Worm (Caenorhabditis elegans) whole organism, late embryonic: Measurements from ENCODE around the gene F17C8.3.

Experiments
- C08G9.2 ChIP-seq: sonication (generic microtip); optimal IDR thresholded peaks from 2 replicates; lab custom pipeline; 2016; ENCODE audit warnings: mild to moderate bottlenecking, missing genetic modification characterization, moderate library complexity, missing compliant biosample characterization
- C38D4.7 ChIP-seq: fragments of 200-800 bp; sonication (Bioruptor generic); optimal IDR thresholded peaks from 2 replicates; lab custom pipeline; 2018; ENCODE audit warnings: mild to moderate bottlenecking, missing genetic modification characterization, moderate library complexity, missing compliant biosample characterization
- K02D7.2 ChIP-seq: sonication (generic microtip); optimal IDR thresholded peaks from 2 replicates; lab custom pipeline; 2017; ENCODE audit warnings: mild to moderate bottlenecking, missing genetic modification characterization, missing compliant biosample characterization
- K09A11.1 ChIP-seq: sonication (generic microtip); optimal IDR thresholded peaks from 2 replicates; lab custom pipeline; 2017; ENCODE audit warnings: antibody characterized with exemption, mild to moderate bottlenecking, missing genetic modification characterization, missing compliant biosample characterization; ENCODE audit not compliant: insufficient read depth
- Y22D7AL.16 ChIP-seq: sonication (generic microtip); optimal IDR thresholded peaks from 2 replicates; lab custom pipeline; 2016; ENCODE audit warnings: missing genetic modification characterization, missing compliant biosample characterization
- ahr-1 ChIP-seq: sonication (generic microtip); optimal IDR thresholded peaks from 2 replicates; lab custom pipeline; 2016; ENCODE audit warnings: missing genetic modification characterization, missing compliant biosample characterization
- ama-1 ChIP-seq: fragments of 150-350 bp; optimal IDR thresholded peaks from 2 replicates; lab custom pipeline; 2014
- ceh-18 ChIP-seq: sonication (generic microtip); optimal IDR thresholded peaks from 2 replicates; lab custom pipeline; 2016; ENCODE audit warnings: missing genetic modification characterization, missing compliant biosample characterization
- ceh-24 ChIP-seq: sonication (generic microtip); optimal IDR thresholded peaks from 2 replicates; lab custom pipeline; 2016; ENCODE audit warnings: mild to moderate bottlenecking, missing genetic modification characterization, missing compliant biosample characterization
- ceh-31 ChIP-seq: sonication (generic microtip); optimal IDR thresholded peaks from 2 replicates; lab custom pipeline; 2016; ENCODE audit warnings: missing genetic modification characterization, missing compliant biosample characterization
- ceh-48 ChIP-seq: sonication (generic microtip); optimal IDR thresholded peaks from 2 replicates; lab custom pipeline; 2016; ENCODE audit warnings: missing genetic modification characterization, inconsistent platforms, missing compliant biosample characterization
- ceh-6 ChIP-seq: fragments of 200-800 bp; sonication (Bioruptor generic); optimal IDR thresholded peaks from 2 replicates; lab custom pipeline; 2018; ENCODE audit warnings: mild to moderate bottlenecking, missing genetic modification characterization, missing compliant biosample characterization
- ceh-9 ChIP-seq: sonication (generic microtip); optimal IDR thresholded peaks from 2 replicates; lab custom pipeline; 2016; ENCODE audit warnings: mild to moderate bottlenecking, missing genetic modification characterization, inconsistent platforms, missing compliant biosample characterization
- che-1 ChIP-seq: sonication (generic microtip); optimal IDR thresholded peaks from 2 replicates; lab custom pipeline; 2016; ENCODE audit warnings: mild to moderate bottlenecking, missing genetic modification characterization, missing compliant biosample characterization
- dve-1 ChIP-seq: sonication (generic microtip); optimal IDR thresholded peaks from 2 replicates; lab custom pipeline; 2017; ENCODE audit warnings: antibody characterized with exemption, mild to moderate bottlenecking, missing genetic modification characterization, missing compliant biosample characterization
- elt-2 ChIP-seq: sonication (generic microtip); optimal IDR thresholded peaks from 2 replicates; lab custom pipeline; 2016; ENCODE audit warnings: missing genetic modification reagents, missing genetic modification characterization, missing compliant biosample characterization
- ets-4 ChIP-seq: sonication (generic microtip); optimal IDR thresholded peaks from 2 replicates; lab custom pipeline; 2016; ENCODE audit warnings: missing genetic modification characterization, missing compliant biosample characterization
- eyg-1 ChIP-seq: sonication (generic microtip); optimal IDR thresholded peaks from 2 replicates; lab custom pipeline; 2016; ENCODE audit warnings: missing genotype, missing genetic modification characterization, missing compliant biosample characterization
- fkh-10 ChIP-seq: fragments of 150-350 bp; optimal IDR thresholded peaks from 2 replicates; lab custom pipeline; 2014; ENCODE audit warnings: missing biosample characterization, missing genetic modification reagents, missing genetic modification characterization
- gmeb-2 ChIP-seq: sonication (generic microtip); optimal IDR thresholded peaks from 2 replicates; lab custom pipeline; 2016; ENCODE audit warnings: missing genetic modification characterization, inconsistent platforms, missing compliant biosample characterization
- hlh-30 ChIP-seq: sonication (generic microtip); optimal IDR thresholded peaks from 2 replicates; lab custom pipeline; 2017; ENCODE audit warnings: antibody characterized with exemption, missing genetic modification characterization, missing compliant biosample characterization; ENCODE audit not compliant: insufficient read depth
- hlh-6 ChIP-seq: sonication (generic microtip); optimal IDR thresholded peaks from 2 replicates; lab custom pipeline; 2016; ENCODE audit warnings: missing genotype, missing genetic modification characterization, missing compliant biosample characterization
- hlh-8 ChIP-seq: sonication (generic microtip); optimal IDR thresholded peaks from 2 replicates; lab custom pipeline; 2016; ENCODE audit warnings: missing genotype, missing genetic modification characterization, missing compliant biosample characterization
- lim-6 ChIP-seq: sonication (generic microtip); optimal IDR thresholded peaks from 2 replicates; lab custom pipeline; 2016; ENCODE audit warnings: missing genetic modification characterization, missing compliant biosample characterization
- madf-2 ChIP-seq: sonication (generic microtip); optimal IDR thresholded peaks from 2 replicates; lab custom pipeline; 2017; ENCODE audit warnings: missing genetic modification characterization, missing compliant biosample characterization
- mec-3 ChIP-seq: sonication (generic microtip); optimal IDR thresholded peaks from 2 replicates; lab custom pipeline; 2016; ENCODE audit warnings: borderline replicate concordance, missing genetic modification characterization, missing compliant biosample characterization
- nfya-1 ChIP-seq: sonication (generic microtip); optimal IDR thresholded peaks from 2 replicates; lab custom pipeline; 2017; ENCODE audit warnings: missing genetic modification characterization, mild to moderate bottlenecking, missing compliant biosample characterization, antibody characterized with exemption, moderate library complexity
- nhr-11 ChIP-seq: fragments of 150-350 bp; optimal IDR thresholded peaks from 2 replicates; lab custom pipeline; 2014; ENCODE audit warnings: missing biosample characterization, missing genetic modification characterization
- nhr-232 ChIP-seq: sonication (generic microtip); optimal IDR thresholded peaks from 2 replicates; lab custom pipeline; 2016; ENCODE audit warnings: missing genetic modification characterization, missing compliant biosample characterization
- pat-9 ChIP-seq: fragments of 200-800 bp; sonication (Bioruptor generic); optimal IDR thresholded peaks from 2 replicates; lab custom pipeline; 2018; ENCODE audit warnings: mild to moderate bottlenecking, missing genetic modification characterization, moderate library complexity, missing compliant biosample characterization
- pax-1 ChIP-seq: fragments of 150-350 bp; optimal IDR thresholded peaks from 2 replicates; lab custom pipeline; 2014; ENCODE audit warnings: missing biosample characterization, missing genetic modification characterization
- pha-4 ChIP-seq: fragments of 150-350 bp; optimal IDR thresholded peaks from 2 replicates; lab custom pipeline; 2018; ENCODE audit warnings: missing biosample characterization, missing genetic modification reagents, missing genetic modification characterization
- pqm-1 ChIP-seq: sonication (generic microtip); optimal IDR thresholded peaks from 2 replicates; lab custom pipeline; 2016; ENCODE audit warnings: missing genetic modification characterization, missing compliant biosample characterization
- sox-2 ChIP-seq: fragments of 200-800 bp; sonication (Bioruptor generic); IDR thresholded peaks from 2 replicates; pipeline ENCODE4 v1.3.6; 2022; ENCODE audit warnings: missing genetic modification reagents, missing genetic modification characterization, missing compliant biosample characterization
- sox-4 ChIP-seq: sonication (generic microtip); optimal IDR thresholded peaks from 2 replicates; lab custom pipeline; 2017; ENCODE audit warnings: mild to moderate bottlenecking, missing genetic modification characterization, inconsistent platforms, missing compliant biosample characterization
- syd-9 ChIP-seq: sonication (generic microtip); optimal IDR thresholded peaks from 2 replicates; lab custom pipeline; 2016; ENCODE audit warnings: mild to moderate bottlenecking, missing genetic modification characterization, moderate library complexity, missing compliant biosample characterization
- tbx-7 ChIP-seq: sonication (generic microtip); optimal IDR thresholded peaks from 2 replicates; lab custom pipeline; 2016; ENCODE audit warnings: missing genotype, missing genetic modification characterization, missing compliant biosample characterization
- unc-3 ChIP-seq, 2 experiments: fragments of 200-800 bp in 1 of 2; sonication (Bioruptor generic) in 1 of 2; sonication (generic microtip) in 1 of 2; conservative IDR thresholded peaks in 1 of 2; optimal IDR thresholded peaks in 1 of 2; 2 replicates each; pipeline versions ENCODE4 v1.3.6 to Lab custom; 2016 to 2022; ENCODE audit warnings: missing compliant biosample characterization in 2 of 2, missing genetic modification characterization in 2 of 2, missing genetic modification reagents in 1 of 2
- unc-42 ChIP-seq: sonication (generic microtip); optimal IDR thresholded peaks from 2 replicates; lab custom pipeline; 2016; ENCODE audit warnings: missing genotype, missing genetic modification characterization, missing compliant biosample characterization
- unc-86 ChIP-seq: sonication (generic microtip); optimal IDR thresholded peaks from 2 replicates; lab custom pipeline; 2016; ENCODE audit warnings: missing genetic modification characterization, missing compliant biosample characterization
- zip-5 ChIP-seq: sonication (generic microtip); optimal IDR thresholded peaks from 2 replicates; lab custom pipeline; 2016; ENCODE audit warnings: missing genetic modification characterization, missing compliant biosample characterization
- ztf-16 ChIP-seq: sonication (generic microtip); optimal IDR thresholded peaks from 2 replicates; lab custom pipeline; 2017; ENCODE audit warnings: missing genetic modification characterization, missing compliant biosample characterization

Gene F17C8.3

ce11 chrIII:4731295-4731988 lies at the start of gene F17C8.3:
TSS of gene F17C8.3 (plus strand) at chrIII:4731938.
- TF ChIP-seq ceh-24: no peak
- TF ChIP-seq eyg-1: no peak
- TF ChIP-seq pqm-1 (tag; lab: Kevin White, UChicago): no peak
- TF ChIP-seq ceh-18 (tag; lab: Kevin White, UChicago): peak; percentile 69
- no peak for TF ChIP-seq fkh-10 (GFP tag; lab: Kevin White, UChicago)
- no peak for TF ChIP-seq nhr-11

DNA sequence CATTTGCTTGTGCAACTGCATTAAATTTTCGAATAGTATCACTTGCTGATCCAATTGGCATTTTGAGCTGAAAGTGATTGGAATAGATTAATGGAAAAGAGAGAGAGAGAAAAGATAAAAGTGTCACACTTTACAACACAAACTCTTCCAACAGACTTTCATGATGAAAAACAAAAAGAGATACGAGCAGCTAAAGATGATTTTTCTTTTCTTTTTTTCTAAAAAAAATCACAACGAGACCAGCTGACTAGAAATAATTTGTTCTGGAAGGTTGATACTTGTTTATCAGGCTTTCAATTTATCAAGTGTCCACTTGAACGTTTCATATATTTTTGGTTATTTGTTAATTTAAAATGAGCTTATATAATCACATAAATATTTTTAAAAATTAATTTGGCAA lies 44.6 kb upstream of the F17C8.3 start:
- no peak for TF ChIP-seq ets-4 (tag; lab: Kevin White, UChicago)
- TF ChIP-seq ceh-18 (tag; lab: Kevin White, UChicago): peak; percentile 5
- TF ChIP-seq ztf-16: no peak
- TF ChIP-seq dve-1 (tag; lab: Kevin White, UChicago): no peak

DNA sequence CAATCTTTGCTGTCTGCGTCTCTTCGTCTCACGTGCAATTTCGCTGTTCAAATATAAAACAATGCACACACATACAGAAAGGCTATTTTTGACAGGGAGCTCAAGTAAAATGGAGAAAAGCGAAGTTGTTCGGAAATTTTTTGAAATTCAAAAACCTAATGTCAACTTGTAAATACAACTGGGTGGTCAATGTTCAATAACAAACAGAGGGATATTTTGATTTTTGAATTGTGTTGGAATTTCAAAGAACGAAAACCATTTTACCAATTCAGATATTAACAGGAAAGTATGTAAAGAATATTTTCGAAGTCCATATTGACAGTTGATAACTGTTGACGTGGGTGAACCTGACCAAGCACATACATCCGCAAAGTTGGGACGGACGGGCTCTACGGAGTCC lies 43.4 kb upstream of the F17C8.3 start, which contains the start of gene tag-243:
Gene tag-243 (minus strand): TSS at position 101 of the 400 bp plus-strand sequence.
- TF ChIP-seq ztf-16: no peak
- TF ChIP-seq ceh-24: no peak
- TF ChIP-seq hlh-6 (tag; lab: Kevin White, UChicago): no peak
- TF ChIP-seq syd-9 (tag; lab: Kevin White, UChicago): no peak
- TF ChIP-seq, all 69 proteins: peak for 0

ce11 chrIII:4688965-4689364 lies 42.8 kb upstream of the F17C8.3 start, which contains the start of gene ppat-1:
TSS of gene ppat-1 (plus strand) at chrIII:4689280.
- TF ChIP-seq ahr-1 (tag; lab: Kevin White, UChicago) (no peak), hlh-30 (tag; lab: Kevin White, UChicago) (no peak), pha-4 (tag; lab: Kevin White, UChicago) (no peak), nhr-11 (no peak), K09A11.1 (tag; lab: Kevin White, UChicago) (no peak), ama-1 (lab: Kevin White, UChicago) (no peak)

ce11 chrIII:4689595-4689994 lies 42.1 kb upstream of the F17C8.3 start:
- TF ChIP-seq che-1 (tag; lab: Kevin White, UChicago) (peak; percentile 86), mec-3 (tag; lab: Kevin White, UChicago) (no peak), ceh-18 (tag; lab: Kevin White, UChicago) (peak; percentile 35), ceh-6 (peak; percentile 89), elt-2 (tag; lab: Kevin White, UChicago) (peak; percentile 83), madf-2 (peak; percentile 84), C08G9.2 (tag; lab: Kevin White, UChicago) (peak; percentile 62), unc-42 (tag; lab: Kevin White, UChicago) (no peak), ama-1 (lab: Kevin White, UChicago) (no peak), pax-1 (tag; lab: Kevin White, UChicago) (no peak), ceh-48 (tag; lab: Kevin White, UChicago) (peak; percentile 65), C38D4.7 (GFP tag; lab: Kevin White, UChicago) (peak; percentile 74), K02D7.2 (peak; percentile 59), unc-86 (peak; percentile 59), gmeb-2 (peak; percentile 80), nhr-232 (peak; percentile 75), Y22D7AL.16 (tag; lab: Kevin White, UChicago) (peak; percentile 63), hlh-8 (tag; lab: Kevin White, UChicago) (peak; percentile 24), lim-6 (tag; lab: Kevin White, UChicago) (no peak), ceh-9 (tag; lab: Kevin White, UChicago) (peak; percentile 62), pha-4 (tag; lab: Kevin White, UChicago) (no peak), unc-3 (GFP tag; conservative IDR thresholded peaks at IDR 0.05; lab: Robert Waterston, UW) (peak; percentile 40; the same call in 1 of the 2 replicates), unc-3 (tag; optimal IDR thresholded peaks at IDR 0.05; lab: Kevin White, UChicago) (peak; percentile 61), fkh-10 (GFP tag; lab: Kevin White, UChicago) (no peak), sox-2 (GFP tag; lab: Robert Waterston, UW) (peak; percentile 65), pat-9 (tag; lab: Kevin White, UChicago) (peak; percentile 74), nfya-1 (tag; lab: Kevin White, UChicago) (peak; percentile 59), sox-4 (tag; lab: Kevin White, UChicago) (peak; percentile 72), nhr-11 (no peak), ceh-31 (peak; percentile 30), pqm-1 (tag; lab: Kevin White, UChicago) (peak; percentile 44), zip-5 (tag; lab: Kevin White, UChicago) (peak; percentile 35), tbx-7 (tag; lab: Kevin White, UChicago) (no peak)
